Fruit fly (Drosophila melanogaster) whole organism, pupa: ENCODE measurements around the gene CG4267.

Experiments used
- CG10348 ChIP-seq: fragments of 200-800 bp; sonication (Bioruptor generic); IDR thresholded peaks from 2 replicates; pipeline ENCODE4 v1.3.6; 2022; ENCODE audit warnings: missing biosample characterization, missing genetic modification characterization
- CG12605 ChIP-seq: fragments of 200-800 bp; sonication (Bioruptor generic); IDR thresholded peaks from 2 replicates; pipeline ENCODE4 v1.3.6; 2022; ENCODE audit warnings: missing biosample characterization, missing genetic modification characterization
- CG13204 ChIP-seq: fragments of 200-800 bp; sonication (Bioruptor generic); optimal IDR thresholded peaks from 2 replicates; lab custom pipeline; 2018; ENCODE audit warnings: missing biosample characterization, mild to moderate bottlenecking, missing genetic modification characterization, moderate library complexity
- CG14655 ChIP-seq: fragments of 200-800 bp; sonication (Bioruptor generic); optimal IDR thresholded peaks from 3 replicates; lab custom pipeline; 2017; ENCODE audit warnings: mild to moderate bottlenecking, missing biosample characterization, missing genetic modification reagents, missing genetic modification characterization
- CG15710 ChIP-seq: fragments of 200-800 bp; sonication (Bioruptor generic); optimal IDR thresholded peaks from 2 replicates; lab custom pipeline; 2018; ENCODE audit warnings: missing biosample characterization, mild to moderate bottlenecking, missing genetic modification characterization, moderate library complexity
- CG17806 ChIP-seq: fragments of 200-800 bp; sonication (Bioruptor generic); optimal IDR thresholded peaks from 2 replicates; lab custom pipeline; 2018; ENCODE audit warnings: missing biosample characterization, mild to moderate bottlenecking, missing genetic modification characterization, moderate library complexity
- CG32121 ChIP-seq: fragments of 200-800 bp; sonication (Bioruptor generic); IDR thresholded peaks from 2 replicates; pipeline ENCODE4 v1.3.6; 2022; ENCODE audit warnings: missing biosample characterization, missing genetic modification characterization
- CG34367 ChIP-seq: fragments of 200-800 bp; sonication (Bioruptor generic); optimal IDR thresholded peaks from 2 replicates; lab custom pipeline; 2018; ENCODE audit warnings: missing biosample characterization, mild to moderate bottlenecking, missing genetic modification characterization
- CG4496 ChIP-seq: fragments of 200-800 bp; sonication (Bioruptor generic); IDR thresholded peaks from 3 replicates; pipeline ENCODE4 v1.3.6; 2022; ENCODE audit warnings: missing biosample characterization, missing genetic modification characterization
- CG8159 ChIP-seq: fragments of 200-800 bp; sonication (Bioruptor generic); optimal IDR thresholded peaks from 3 replicates; lab custom pipeline; 2018; ENCODE audit warnings: missing biosample characterization, mild to moderate bottlenecking, missing genetic modification characterization, moderate library complexity
- CG8301 ChIP-seq: fragments of 200-800 bp; sonication (Bioruptor generic); optimal IDR thresholded peaks from 2 replicates; lab custom pipeline; 2018; ENCODE audit warnings: missing biosample characterization, mild to moderate bottlenecking, missing genetic modification characterization
- CG9948 ChIP-seq: fragments of 200-800 bp; sonication (Bioruptor generic); optimal IDR thresholded peaks from 2 replicates; lab custom pipeline; 2018; ENCODE audit warnings: missing biosample characterization, mild to moderate bottlenecking, missing genetic modification characterization, moderate library complexity
- D1 ChIP-seq: fragments of 200-800 bp; sonication (Bioruptor generic); optimal IDR thresholded peaks from 2 replicates; lab custom pipeline; 2018; ENCODE audit warnings: missing biosample characterization, mild to moderate bottlenecking, missing genetic modification characterization, moderate library complexity
- EcR ChIP-seq: fragments of 200-800 bp; sonication (Bioruptor generic); optimal IDR thresholded peaks from 3 replicates; lab custom pipeline; 2019; ENCODE audit warnings: missing biosample characterization, missing genetic modification characterization, mild to moderate bottlenecking, moderate library complexity, missing genetic modification reagents
- Ets98B ChIP-seq: fragments of 200-800 bp; sonication (Bioruptor generic); IDR thresholded peaks from 2 replicates; pipeline ENCODE4 v1.3.6; 2022; ENCODE audit warnings: missing biosample characterization, missing genetic modification characterization
- Pif1A ChIP-seq: fragments of 200-800 bp; sonication (Bioruptor generic); optimal IDR thresholded peaks from 3 replicates; lab custom pipeline; 2016; ENCODE audit warnings: missing biosample characterization, missing genetic modification characterization
- Pif1B ChIP-seq: fragments of 200-800 bp; sonication (Bioruptor generic); optimal IDR thresholded peaks from 3 replicates; lab custom pipeline; 2016; ENCODE audit warnings: missing biosample characterization, missing genetic modification characterization
- Snoo ChIP-seq: fragments of 200-800 bp; sonication (Bioruptor generic); optimal IDR thresholded peaks from 3 replicates; lab custom pipeline; 2017; ENCODE audit warnings: missing biosample characterization, mild to moderate bottlenecking, missing genetic modification characterization, inconsistent platforms
- fd96Ca ChIP-seq: fragments of 200-800 bp; sonication (Bioruptor generic); IDR thresholded peaks from 3 replicates; pipeline ENCODE4 v1.3.6; 2022; ENCODE audit warnings: missing biosample characterization, missing genetic modification characterization
- gl ChIP-seq: fragments of 200-800 bp; sonication (Bioruptor generic); optimal IDR thresholded peaks from 2 replicates; lab custom pipeline; 2018; ENCODE audit warnings: missing biosample characterization, mild to moderate bottlenecking, missing genetic modification characterization
- rn ChIP-seq: fragments of 200-800 bp; sonication (Bioruptor generic); IDR thresholded peaks from 2 replicates; pipeline ENCODE4 v1.3.6; 2022; ENCODE audit warnings: missing biosample characterization, missing genetic modification characterization

CG4267 gene

DNA sequence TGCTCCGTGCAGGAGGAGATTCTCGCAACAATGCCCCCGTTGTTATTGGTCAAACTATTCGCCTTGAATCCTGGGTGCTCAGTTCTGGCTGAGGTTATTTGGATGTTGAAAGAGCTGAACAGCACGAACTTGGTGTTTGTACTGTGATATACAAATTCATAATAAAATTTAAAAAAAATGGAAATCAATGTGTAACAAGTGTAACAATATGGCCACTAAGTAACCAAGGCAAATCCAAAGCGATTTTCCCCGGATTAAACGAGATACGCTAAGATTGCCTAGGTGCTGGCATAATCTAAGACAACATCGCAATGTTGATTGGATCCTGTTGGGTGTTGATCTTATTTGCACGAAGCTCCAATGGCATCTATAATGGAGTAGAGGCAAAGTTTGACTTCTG lies 42.7 kb downstream of the CG4267 start, which contains the start of gene CG4271:
TSS of gene CG4271 (plus strand) at position 301 of the 400 bp plus-strand sequence.
- no peak for TF ChIP-seq CG9948

DNA sequence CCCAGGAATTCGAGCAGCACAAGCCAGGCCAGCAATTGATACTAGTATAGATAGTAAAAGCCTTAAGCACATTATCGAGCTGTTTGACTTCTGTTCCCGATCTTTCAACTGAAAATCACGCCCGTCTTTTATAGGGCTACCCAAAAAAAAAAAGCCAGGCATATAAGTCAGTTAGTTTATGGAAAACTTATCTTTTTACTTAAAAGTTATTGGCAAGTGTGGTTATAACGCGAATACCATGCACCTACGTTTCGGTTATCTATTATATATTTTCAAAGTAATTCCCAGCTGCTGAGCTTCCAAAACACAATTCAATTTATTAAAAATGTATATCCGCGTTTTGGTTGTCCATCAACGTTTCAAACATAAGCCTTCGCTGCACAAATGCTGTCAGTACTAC lies 44.6 kb downstream of the CG4267 start, which contains the start of gene CG31681:
TSS of gene CG31681 (minus strand) at position 101 of the 400 bp plus-strand sequence.
- no peak for TF ChIP-seq Ets98B
- no peak for TF ChIP-seq CG9948
- no peak for TF ChIP-seq CG32121 (GFP tag; lab: Robert Waterston, UW)
- TF ChIP-seq CG12605 (GFP tag; lab: Robert Waterston, UW): no peak
- no peak for TF ChIP-seq CG34367 (tag; lab: Kevin White, UChicago)
- no peak for TF ChIP-seq Snoo (tag; lab: Kevin White, UChicago)
- no peak for TF ChIP-seq rn (GFP tag; lab: Robert Waterston, UW)
- no peak for TF ChIP-seq EcR (GFP tag; lab: Kevin White, UChicago)
- no peak for TF ChIP-seq CG17806 (tag; lab: Kevin White, UChicago)
- TF ChIP-seq CG14655 (GFP tag; lab: Kevin White, UChicago): no peak
- no peak for TF ChIP-seq gl (tag; lab: Kevin White, UChicago)
- no peak for TF ChIP-seq fd96Ca (GFP tag; lab: Robert Waterston, UW)
- TF ChIP-seq D1: no peak
- no peak for TF ChIP-seq CG13204 (GFP tag; lab: Kevin White, UChicago)
- no peak for TF ChIP-seq Pif1A
- TF ChIP-seq CG4496 (GFP tag; lab: Robert Waterston, UW): no peak

DNA sequence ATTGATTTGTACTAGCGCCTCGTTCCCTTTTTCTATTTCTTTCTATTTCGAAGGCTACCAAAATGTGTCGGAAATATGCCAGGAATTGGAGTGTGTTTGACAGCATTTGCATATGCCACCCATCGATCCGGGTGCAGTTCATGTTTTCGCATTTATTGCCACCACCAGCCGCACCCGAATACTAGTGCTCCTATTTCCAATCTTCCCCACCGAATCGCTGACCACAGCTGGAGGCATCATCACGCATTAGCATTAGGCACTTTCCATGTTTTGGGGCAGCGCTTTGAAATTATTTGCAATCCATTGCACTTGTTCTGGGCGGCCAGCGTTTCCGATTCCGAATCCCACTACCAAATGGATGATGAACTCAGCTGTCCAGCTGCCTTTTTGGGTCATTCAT lies 45.6 kb downstream of the CG4267 start, which contains the start of gene CG42658:
TSS of gene CG42658 (minus strand) at position 101 of the 400 bp plus-strand sequence.
- TF ChIP-seq CG8301 (no peak), CG8159 (tag; lab: Kevin White, UChicago) (no peak), Pif1B (GFP tag; lab: Kevin White, UChicago) (no peak), CG17806 (tag; lab: Kevin White, UChicago) (no peak), Pif1A (no peak), CG14655 (GFP tag; lab: Kevin White, UChicago) (no peak), CG9948 (no peak), rn (GFP tag; lab: Robert Waterston, UW) (no peak), Ets98B (no peak), fd96Ca (GFP tag; lab: Robert Waterston, UW) (no peak), CG4496 (GFP tag; lab: Robert Waterston, UW) (no peak), CG12605 (GFP tag; lab: Robert Waterston, UW) (no peak), EcR (GFP tag; lab: Kevin White, UChicago) (no peak), CG10348 (GFP tag; lab: Robert Waterston, UW) (no peak), CG34367 (tag; lab: Kevin White, UChicago) (no peak), CG13204 (GFP tag; lab: Kevin White, UChicago) (no peak)
- TF ChIP-seq, all 21 proteins: peak for 0

DNA sequence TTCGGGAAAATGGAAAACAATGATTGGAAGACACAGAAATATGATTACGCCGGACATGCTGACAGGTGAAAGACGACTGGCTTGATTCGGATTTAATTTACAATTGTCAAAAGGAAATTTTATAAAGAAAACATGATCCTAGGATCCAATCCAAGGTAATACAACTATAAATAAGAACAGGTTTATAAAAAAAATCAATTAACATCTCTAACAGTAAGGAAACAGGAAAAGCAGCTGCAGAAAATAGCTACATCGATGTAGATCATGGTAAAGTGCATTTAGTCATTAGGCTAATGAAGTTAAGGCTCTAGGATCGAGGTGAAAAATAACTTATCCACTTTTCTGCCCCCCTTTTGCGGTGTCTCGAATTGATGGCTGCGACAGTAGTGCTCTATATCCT lies 47.1 kb downstream of the CG4267 start, which contains the start of gene CG17237:
TSS of gene CG17237 (minus strand) at position 101 of the 400 bp plus-strand sequence.
- TF ChIP-seq EcR (GFP tag; lab: Kevin White, UChicago) (no peak), CG8301 (no peak), CG12605 (GFP tag; lab: Robert Waterston, UW) (no peak), CG9948 (no peak), Snoo (tag; lab: Kevin White, UChicago) (no peak), rn (GFP tag; lab: Robert Waterston, UW) (no peak), CG34367 (tag; lab: Kevin White, UChicago) (no peak), CG14655 (GFP tag; lab: Kevin White, UChicago) (no peak), CG15710 (tag; lab: Kevin White, UChicago) (no peak)
- TF ChIP-seq, all 21 proteins: peak for 0

DNA sequence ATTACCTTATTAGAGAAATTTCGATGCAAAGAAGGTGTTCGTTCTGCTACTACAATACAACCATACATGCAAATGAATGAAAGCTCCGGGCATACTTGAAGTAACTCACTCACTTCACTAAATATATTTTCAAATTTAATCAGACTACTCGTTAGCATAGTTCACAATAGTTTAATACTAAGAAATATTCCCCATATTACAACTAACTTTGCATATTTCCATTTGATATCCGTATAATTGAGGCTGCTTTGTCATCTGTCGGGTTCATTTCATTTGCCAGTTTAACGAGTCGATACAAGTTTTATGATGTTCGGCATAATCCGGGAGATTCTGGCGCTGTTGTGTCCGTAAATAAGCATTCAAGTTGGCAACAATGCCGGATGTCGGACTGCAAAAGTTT lies 48.5 kb downstream of the CG4267 start, which contains the start of gene robl22E:
TSS of gene robl22E (minus strand) at position 101 of the 400 bp plus-strand sequence.
- TF ChIP-seq Ets98B: no peak
- no peak for TF ChIP-seq EcR (GFP tag; lab: Kevin White, UChicago)
